Worm (Caenorhabditis elegans) whole organism, L4 larva: ENCODE measurements around the gene C27C12.4.

Experiments
- D1046.2 ChIP-seq: fragments of 200-800 bp; sonication (Bioruptor generic); IDR thresholded peaks from 2 replicates; pipeline ENCODE4 v1.3.6; 2022; ENCODE audit warnings: missing genetic modification characterization, missing compliant biosample characterization
- F10B5.3 ChIP-seq: sonication (generic microtip); optimal IDR thresholded peaks from 2 replicates; lab custom pipeline; 2016; ENCODE audit warnings: mild to moderate bottlenecking, missing genetic modification characterization, missing compliant biosample characterization
- F26F4.8 ChIP-seq: fragments of 200-800 bp; sonication (Bioruptor generic); conservative IDR thresholded peaks from 2 replicates; pipeline ENCODE4 v1.3.6; 2022; ENCODE audit warnings: missing genetic modification characterization, missing compliant biosample characterization
- F37D6.2 ChIP-seq: sonication (generic microtip); optimal IDR thresholded peaks from 2 replicates; lab custom pipeline; 2016; ENCODE audit warnings: mild to moderate bottlenecking, missing genetic modification characterization, missing compliant biosample characterization
- F44E2.7 ChIP-seq: fragments of 200-800 bp; sonication (Bioruptor generic); IDR thresholded peaks from 2 replicates; pipeline ENCODE4 v2.1.2; 2022; ENCODE audit warnings: missing genetic modification characterization, missing compliant biosample characterization
- F49E8.2 ChIP-seq: sonication (generic microtip); optimal IDR thresholded peaks from 2 replicates; lab custom pipeline; 2016; ENCODE audit warnings: missing compliant biosample characterization, mild to moderate bottlenecking, missing genetic modification characterization, borderline replicate concordance
- R02D3.7 ChIP-seq: fragments of 150-350 bp; sonication (generic microtip); optimal IDR thresholded peaks from 3 replicates; lab custom pipeline; 2014; ENCODE audit warnings: missing biosample characterization, missing genetic modification characterization
- T20F7.1 ChIP-seq: fragments of 200-800 bp; sonication (Bioruptor generic); optimal IDR thresholded peaks from 2 replicates; lab custom pipeline; 2018; ENCODE audit warnings: mild to moderate bottlenecking, missing genetic modification characterization, missing compliant biosample characterization
- Y75B8A.6 ChIP-seq: fragments of 200-800 bp; sonication (Bioruptor generic); IDR thresholded peaks from 2 replicates; pipeline ENCODE4 v1.3.6; 2022; ENCODE audit warnings: missing genetic modification reagents, missing genetic modification characterization, missing compliant biosample characterization
- ZK337.2 ChIP-seq: fragments of 200-800 bp; sonication (Bioruptor generic); IDR thresholded peaks from 2 replicates; pipeline ENCODE4 v1.3.6; 2022; ENCODE audit warnings: missing genetic modification reagents, missing genetic modification characterization, missing compliant biosample characterization
- aly-2 ChIP-seq: sonication (generic microtip); optimal IDR thresholded peaks from 2 replicates; lab custom pipeline; 2018; ENCODE audit warnings: missing biosample characterization, missing genetic modification characterization
- ama-1 ChIP-seq: fragments of 150-350 bp; optimal IDR thresholded peaks from 2 replicates; lab custom pipeline; 2014; ENCODE audit warnings: inconsistent platforms, mixed read lengths
- ceh-32 ChIP-seq: sonication (generic microtip); optimal IDR thresholded peaks from 2 replicates; lab custom pipeline; 2016; ENCODE audit warnings: mild to moderate bottlenecking, missing genetic modification characterization, missing compliant biosample characterization; ENCODE audit not compliant: poor library complexity
- ces-1 ChIP-seq: fragments of 150-350 bp; sonication (generic microtip); optimal IDR thresholded peaks from 4 replicates; lab custom pipeline; 2014; ENCODE audit warnings: missing biosample characterization, missing genetic modification reagents, missing genetic modification characterization
- cey-2 ChIP-seq: sonication (generic microtip); optimal IDR thresholded peaks from 3 replicates; lab custom pipeline; 2017; ENCODE audit warnings: missing genetic modification characterization, mild to moderate bottlenecking, missing compliant biosample characterization, antibody characterized with exemption, borderline replicate concordance; ENCODE audit not compliant: insufficient read depth
- daf-12 ChIP-seq: fragments of 150-350 bp; optimal IDR thresholded peaks from 2 replicates; lab custom pipeline; 2014; ENCODE audit warnings: missing biosample characterization, missing genetic modification reagents, missing genetic modification characterization
- daf-19 ChIP-seq: fragments of 200-800 bp; sonication (Bioruptor generic); conservative IDR thresholded peaks from 2 replicates; pipeline ENCODE4 v1.3.6; 2022; ENCODE audit warnings: missing genetic modification characterization, missing compliant biosample characterization
- dmd-9 ChIP-seq: fragments of 200-800 bp; sonication (Bioruptor generic); IDR thresholded peaks from 2 replicates; pipeline ENCODE4 v1.3.6; 2022; ENCODE audit warnings: missing genetic modification reagents, missing genetic modification characterization, missing compliant biosample characterization
- egl-27 ChIP-seq: sonication (generic microtip); optimal IDR thresholded peaks from 3 replicates; lab custom pipeline; 2017; ENCODE audit warnings: missing biosample characterization, missing genetic modification reagents, missing genetic modification characterization
- hif-1 ChIP-seq, 2 experiments: sonication (generic microtip); optimal IDR thresholded peaks; 2 replicates each; lab custom pipeline; 2016 to 2017; ENCODE audit warnings: missing compliant biosample characterization in 2 of 2, missing genetic modification characterization in 2 of 2, missing genetic modification reagents in 2 of 2, missing genotype in 2 of 2, mild to moderate bottlenecking in 1 of 2
- hlh-11 ChIP-seq: fragments of 200-800 bp; sonication (Bioruptor generic); optimal IDR thresholded peaks from 2 replicates; lab custom pipeline; 2018; ENCODE audit warnings: mild to moderate bottlenecking, missing genetic modification characterization, missing compliant biosample characterization
- hlh-30 ChIP-seq: sonication (generic microtip); optimal IDR thresholded peaks from 2 replicates; lab custom pipeline; 2017; ENCODE audit warnings: antibody characterized with exemption, mild to moderate bottlenecking, missing genetic modification characterization, missing compliant biosample characterization; ENCODE audit not compliant: insufficient read depth
- lin-15B ChIP-seq: fragments of 150-350 bp; sonication (generic microtip); optimal IDR thresholded peaks from 3 replicates; lab custom pipeline; 2014; ENCODE audit warnings: missing biosample characterization, missing genetic modification characterization
- lin-39 ChIP-seq: fragments of 150-350 bp; optimal IDR thresholded peaks from 2 replicates; lab custom pipeline; 2014; ENCODE audit warnings: missing biosample characterization, missing genetic modification reagents, missing genetic modification characterization
- lsy-2 ChIP-seq, 2 experiments: fragments of 150-350 bp in 1 of 2; sonication (generic microtip) in 1 of 2; optimal IDR thresholded peaks; 2 replicates each; lab custom pipeline; 2014 to 2017; ENCODE audit warnings: missing biosample characterization in 2 of 2, missing genetic modification characterization in 2 of 2
- mep-1 ChIP-seq: fragments of 150-350 bp; sonication (generic microtip); optimal IDR thresholded peaks from 3 replicates; lab custom pipeline; 2014; ENCODE audit warnings: missing biosample characterization, missing genetic modification characterization
- mxl-3 ChIP-seq: fragments of 200-800 bp; sonication (Bioruptor generic); optimal IDR thresholded peaks from 2 replicates; lab custom pipeline; 2018; ENCODE audit warnings: mild to moderate bottlenecking, missing genetic modification characterization, missing compliant biosample characterization
- nhr-10 ChIP-seq: fragments of 150-350 bp; optimal IDR thresholded peaks from 2 replicates; lab custom pipeline; 2014; ENCODE audit warnings: missing biosample characterization, missing genetic modification characterization
- nhr-102 ChIP-seq: sonication (generic microtip); optimal IDR thresholded peaks from 2 replicates; lab custom pipeline; 2016; ENCODE audit warnings: mild to moderate bottlenecking, missing genetic modification characterization, moderate library complexity, missing compliant biosample characterization
- nhr-25 ChIP-seq: sonication (generic microtip); optimal IDR thresholded peaks from 2 replicates; lab custom pipeline; 2017; ENCODE audit warnings: missing genetic modification characterization, mild to moderate bottlenecking, missing compliant biosample characterization, antibody characterized with exemption, moderate library complexity, borderline replicate concordance; ENCODE audit not compliant: insufficient read depth
- nhr-28 ChIP-seq: fragments of 150-350 bp; optimal IDR thresholded peaks from 2 replicates; lab custom pipeline; 2014; ENCODE audit warnings: missing biosample characterization, missing genetic modification characterization
- nhr-41 ChIP-seq: fragments of 200-800 bp; sonication (Bioruptor generic); IDR thresholded peaks from 2 replicates; pipeline ENCODE4 v1.3.6; 2022; ENCODE audit warnings: missing genetic modification reagents, missing genetic modification characterization, missing compliant biosample characterization
- nhr-48 ChIP-seq: sonication (generic microtip); optimal IDR thresholded peaks from 2 replicates; lab custom pipeline; 2016; ENCODE audit warnings: mild to moderate bottlenecking, missing genetic modification characterization, missing compliant biosample characterization
- nhr-77 ChIP-seq: fragments of 150-350 bp; optimal IDR thresholded peaks from 2 replicates; lab custom pipeline; 2014; ENCODE audit warnings: missing biosample characterization, missing genetic modification characterization
- pha-4 ChIP-seq, 2 experiments: fragments of 150-350 bp in 1 of 2; fragments of 200-800 bp in 1 of 2; sonication (Bioruptor generic) in 1 of 2; IDR thresholded peaks in 1 of 2; optimal IDR thresholded peaks in 1 of 2; 2 replicates each; pipeline versions ENCODE4 v1.3.6 to Lab custom; 2014 to 2022; ENCODE audit warnings: missing genetic modification characterization in 2 of 2, missing genetic modification reagents in 2 of 2, missing biosample characterization in 1 of 2, missing compliant biosample characterization in 1 of 2
- pqm-1 ChIP-seq: sonication (generic microtip); optimal IDR thresholded peaks from 2 replicates; lab custom pipeline; 2017; ENCODE audit warnings: missing biosample characterization, missing genetic modification characterization
- rbr-2 ChIP-seq: sonication (generic microtip); optimal IDR thresholded peaks from 2 replicates; lab custom pipeline; 2016; ENCODE audit warnings: missing genotype, missing genetic modification characterization, missing compliant biosample characterization
- sdz-12 ChIP-seq: fragments of 200-800 bp; sonication (Bioruptor generic); optimal IDR thresholded peaks from 2 replicates; lab custom pipeline; 2018; ENCODE audit warnings: mild to moderate bottlenecking, missing genetic modification characterization, missing compliant biosample characterization
- set-16 ChIP-seq: fragments of 200-800 bp; sonication (Bioruptor generic); IDR thresholded peaks from 2 replicates; pipeline ENCODE4 v1.3.6; 2022; ENCODE audit warnings: missing genetic modification reagents, missing genetic modification characterization, missing compliant biosample characterization
- snpc-1.2 ChIP-seq: fragments of 200-800 bp; sonication (Bioruptor generic); IDR thresholded peaks from 2 replicates; pipeline ENCODE4 v1.3.6; 2022; ENCODE audit warnings: missing genetic modification reagents, missing genetic modification characterization, missing compliant biosample characterization
- snpc-4 ChIP-seq: fragments of 150-350 bp; optimal IDR thresholded peaks from 2 replicates; lab custom pipeline; 2014; ENCODE audit warnings: missing biosample characterization, missing genetic modification characterization
- spr-3 ChIP-seq: fragments of 200-800 bp; sonication (Bioruptor generic); optimal IDR thresholded peaks from 2 replicates; lab custom pipeline; 2018; ENCODE audit warnings: mild to moderate bottlenecking, missing genetic modification characterization, missing compliant biosample characterization
- tag-97 ChIP-seq: fragments of 200-800 bp; sonication (Bioruptor generic); IDR thresholded peaks from 2 replicates; pipeline ENCODE4 v1.3.6; 2022; ENCODE audit warnings: missing genetic modification characterization, missing compliant biosample characterization
- unc-130 ChIP-seq: sonication (generic microtip); optimal IDR thresholded peaks from 2 replicates; lab custom pipeline; 2016; ENCODE audit warnings: missing genetic modification reagents, missing genetic modification characterization, missing compliant biosample characterization
- unc-62 ChIP-seq, 3 experiments: fragments of 150-350 bp in 1 of 3; sonication (generic microtip); optimal IDR thresholded peaks in 2 of 3; peaks in 1 of 3; 1 replicate in 1 of 3; 2 replicates in 2 of 3; lab custom pipeline; 2014 to 2017; ENCODE audit warnings: missing biosample characterization in 3 of 3, missing genetic modification characterization in 3 of 3, missing genetic modification reagents in 3 of 3, missing genotype in 1 of 3
- vab-7 ChIP-seq: fragments of 200-800 bp; sonication (Bioruptor generic); IDR thresholded peaks from 2 replicates; pipeline ENCODE4 v1.3.6; 2022; ENCODE audit warnings: missing genetic modification reagents, missing genetic modification characterization, missing compliant biosample characterization
- zfp-2 ChIP-seq: sonication (generic microtip); optimal IDR thresholded peaks from 2 replicates; lab custom pipeline; 2016; ENCODE audit warnings: mild to moderate bottlenecking, missing genetic modification characterization, missing compliant biosample characterization
- zfp-3 ChIP-seq: fragments of 200-800 bp; sonication (Bioruptor generic); conservative IDR thresholded peaks from 2 replicates; pipeline ENCODE4 v1.3.6; 2022; ENCODE audit warnings: missing genetic modification reagents, missing genetic modification characterization, missing compliant biosample characterization
- zip-2 ChIP-seq: fragments of 150-350 bp; optimal IDR thresholded peaks from 2 replicates; lab custom pipeline; 2014; ENCODE audit warnings: missing biosample characterization, missing genetic modification characterization

Gene C27C12.4

DNA sequence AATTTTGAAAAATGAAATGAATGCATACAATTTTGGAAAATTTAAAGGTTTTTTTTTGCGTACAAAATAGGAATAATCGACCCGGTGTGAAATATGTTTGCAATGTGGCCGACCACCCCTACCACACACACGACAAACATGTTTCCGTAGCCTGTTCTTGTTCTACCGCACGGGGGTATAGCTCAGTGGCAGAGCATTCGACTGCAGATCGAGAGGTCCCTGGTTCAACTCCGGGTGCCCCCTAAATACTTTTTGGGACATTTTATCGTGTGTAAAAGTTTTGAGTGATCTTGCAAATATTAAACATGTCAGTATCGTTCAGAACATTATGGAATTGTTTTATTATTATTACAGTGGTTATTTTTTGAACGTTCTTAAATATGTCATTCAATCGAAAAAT, 49.2 kb upstream of the C27C12.4 start (continued):
- TF ChIP-seq R02D3.7 (tag; lab: Kevin White, UChicago), result no peak
- TF ChIP-seq aly-2 (tag; lab: Kevin White, UChicago), result no peak
- peak; percentile 62 for TF ChIP-seq rbr-2 (tag; lab: Kevin White, UChicago)
- TF ChIP-seq nhr-48, result peak; percentile 70
- TF ChIP-seq pha-4 (GFP tag; IDR thresholded peaks at IDR 0.05; lab: Robert Waterston, UW), result peak; percentile 87
- TF ChIP-seq pha-4 (tag; optimal IDR thresholded peaks at IDR 0.05; lab: Kevin White, UChicago), result no peak
- TF ChIP-seq unc-130 (GFP tag; lab: Kevin White, UChicago), result no peak
- peak; percentile 80; the same call in 1 of the 2 replicates for TF ChIP-seq D1046.2
- TF ChIP-seq set-16 (GFP tag; lab: Robert Waterston, UW), result no peak; the same call in 1 of the 2 replicates
- no peak for TF ChIP-seq lin-15B (tag; lab: Kevin White, UChicago)
- peak; percentile 68 for TF ChIP-seq nhr-102
- TF ChIP-seq ZK337.2 (GFP tag; lab: Robert Waterston, UW), result peak; percentile 30; the same call in 1 of the 2 replicates
- TF ChIP-seq F37D6.2 (tag; lab: Kevin White, UChicago), result peak; percentile 36
- TF ChIP-seq nhr-10 (tag; lab: Kevin White, UChicago), result no peak
- TF ChIP-seq daf-19 (GFP tag; lab: Robert Waterston, UW), result peak; percentile 89
- TF ChIP-seq F44E2.7 (GFP tag; lab: Robert Waterston, UW), result 0 out of 2 replicates have a peak, but pooled peaks have one; percentile 40
- no peak for TF ChIP-seq lin-39 (tag; lab: Kevin White, UChicago)
- peak in 1 of 2 experiments; percentile 45 for TF ChIP-seq lsy-2 (tag; optimal IDR thresholded peaks at IDR 0.05; lab: Kevin White, UChicago)
- no peak for TF ChIP-seq ama-1 (lab: Kevin White, UChicago)
- TF ChIP-seq Y75B8A.6 (GFP tag; lab: Robert Waterston, UW), result no peak; the same call in 1 of the 2 replicates
- no peak for TF ChIP-seq cey-2
- peak in 1 of 2 experiments; percentile 29 for TF ChIP-seq hif-1 (tag; optimal IDR thresholded peaks at IDR 0.05; lab: Kevin White, UChicago)
- TF ChIP-seq zfp-2, result no peak
- TF ChIP-seq snpc-4 (tag; lab: Kevin White, UChicago), result no peak
- peak; percentile 82 for TF ChIP-seq snpc-1.2 (GFP tag; lab: Robert Waterston, UW)
- TF ChIP-seq egl-27 (tag; lab: Kevin White, UChicago), result no peak
- TF ChIP-seq unc-62 (GFP tag; optimal IDR thresholded peaks at IDR 0.05 in 1 of 2; lab: Kevin White, UChicago), result peak in 1 of 2 experiments; percentile 28
- no peak for TF ChIP-seq unc-62 (tag; optimal IDR thresholded peaks at IDR 0.05; lab: Kevin White, UChicago)
- TF ChIP-seq vab-7, result peak; percentile 83
- no peak for TF ChIP-seq ces-1 (GFP tag; lab: Kevin White, UChicago)
- no peak for TF ChIP-seq sdz-12 (GFP tag; lab: Kevin White, UChicago)
- peak; percentile 9 for TF ChIP-seq nhr-25 (tag; lab: Kevin White, UChicago)
- peak; percentile 19 for TF ChIP-seq zip-2 (tag; lab: Kevin White, UChicago)
- no peak for TF ChIP-seq F49E8.2 (tag; lab: Kevin White, UChicago)
- peak; percentile 72 for TF ChIP-seq mep-1 (tag; lab: Kevin White, UChicago)
- TF ChIP-seq hlh-30 (tag; lab: Kevin White, UChicago), result peak; percentile 43
- 0 out of 2 replicates have a peak, but pooled peaks have one; percentile 54 for TF ChIP-seq tag-97
- peak; percentile 13 for TF ChIP-seq nhr-28 (tag; lab: Kevin White, UChicago)
- TF ChIP-seq pqm-1 (tag; lab: Kevin White, UChicago), result no peak
- TF ChIP-seq F26F4.8 (GFP tag; lab: Robert Waterston, UW), result peak; percentile 80
- 0 out of 2 replicates have a peak, but pooled peaks have one; percentile 55 for TF ChIP-seq nhr-41
- peak; percentile 66 for TF ChIP-seq zfp-3 (GFP tag; lab: Robert Waterston, UW)
- TF ChIP-seq ceh-32 (tag; lab: Kevin White, UChicago), result no peak
- TF ChIP-seq dmd-9 (GFP tag; lab: Robert Waterston, UW), result peak; percentile 68
- TF ChIP-seq daf-12 (tag; lab: Kevin White, UChicago), result no peak
- peak; percentile 22 for TF ChIP-seq T20F7.1 (GFP tag; lab: Kevin White, UChicago)
- TF ChIP-seq spr-3 (GFP tag; lab: Kevin White, UChicago), result no peak
- TF ChIP-seq nhr-77 (tag; lab: Kevin White, UChicago), result no peak
- no peak for TF ChIP-seq hlh-11
- TF ChIP-seq F10B5.3 (tag; lab: Kevin White, UChicago), result peak; percentile 32
- TF ChIP-seq mxl-3, result peak; percentile 59
